Fruit fly (Drosophila melanogaster) whole organism, embryonic: Measurements from ENCODE around the gene CG9471.

Source experiments
- Bdp1 ChIP-seq: fragments of 200-800 bp; sonication (Bioruptor generic); optimal IDR thresholded peaks from 3 replicates; lab custom pipeline; 2016; ENCODE audit warnings: missing biosample characterization, missing genetic modification characterization
- C15 ChIP-seq: fragments of 200-800 bp; sonication (Bioruptor generic); IDR thresholded peaks from 3 replicates; pipeline ENCODE4 v1.3.6; 2022; ENCODE audit warnings: missing biosample characterization, missing genetic modification characterization
- CG11504 ChIP-seq: fragments of 200-800 bp; sonication (Bioruptor generic); optimal IDR thresholded peaks from 3 replicates; lab custom pipeline; 2019; ENCODE audit warnings: missing biosample characterization, mild to moderate bottlenecking, missing genetic modification characterization, moderate library complexity
- CG12391 ChIP-seq: fragments of 200-800 bp; sonication (Bioruptor generic); optimal IDR thresholded peaks from 3 replicates; lab custom pipeline; 2018; ENCODE audit warnings: missing biosample characterization, mild to moderate bottlenecking, missing genetic modification characterization, moderate library complexity
- CG14667 ChIP-seq: fragments of 200-800 bp; sonication (Bioruptor generic); IDR thresholded peaks from 2 replicates; pipeline ENCODE4 v1.3.6; 2022; ENCODE audit warnings: missing biosample characterization, missing genetic modification characterization
- CG15696 ChIP-seq: fragments of 200-800 bp; sonication (Bioruptor generic); optimal IDR thresholded peaks from 2 replicates; lab custom pipeline; 2019; ENCODE audit warnings: missing biosample characterization, mild to moderate bottlenecking, missing genetic modification characterization, moderate library complexity
- CG1602 ChIP-seq: fragments of 200-800 bp; sonication (Bioruptor generic); optimal IDR thresholded peaks from 3 replicates; lab custom pipeline; 2016; ENCODE audit warnings: missing biosample characterization, missing genetic modification characterization
- CG17359 ChIP-seq: fragments of 200-800 bp; sonication (Bioruptor generic); optimal IDR thresholded peaks from 3 replicates; lab custom pipeline; 2018; ENCODE audit warnings: missing biosample characterization, mild to moderate bottlenecking, missing genetic modification characterization, moderate library complexity
- CG17612 ChIP-seq: fragments of 200-800 bp; sonication (Bioruptor generic); IDR thresholded peaks from 2 replicates; pipeline ENCODE4 v1.3.6; 2022; ENCODE audit warnings: missing biosample characterization, missing genetic modification characterization
- CG2875 ChIP-seq: fragments of 200-800 bp; sonication (Bioruptor generic); optimal IDR thresholded peaks from 2 replicates; lab custom pipeline; 2017; ENCODE audit warnings: missing biosample characterization, mild to moderate bottlenecking, missing genetic modification characterization, missing genetic modification reagents
- CG30431 ChIP-seq: fragments of 200-800 bp; sonication (Bioruptor generic); optimal IDR thresholded peaks from 2 replicates; lab custom pipeline; 2017; ENCODE audit warnings: missing biosample characterization, missing genetic modification characterization
- CG31441 ChIP-seq: fragments of 200-800 bp; sonication (Bioruptor generic); IDR thresholded peaks from 2 replicates; pipeline ENCODE4 v1.3.6; 2022; ENCODE audit warnings: missing biosample characterization, missing genetic modification characterization
- CG34376 ChIP-seq: fragments of 200-800 bp; sonication (Bioruptor generic); optimal IDR thresholded peaks from 2 replicates; lab custom pipeline; 2018; ENCODE audit warnings: missing biosample characterization, mild to moderate bottlenecking, missing genetic modification characterization
- CG3847 ChIP-seq: fragments of 200-800 bp; sonication (Bioruptor generic); IDR thresholded peaks from 2 replicates; pipeline ENCODE4 v1.3.6; 2022; ENCODE audit warnings: missing biosample characterization, missing genetic modification characterization
- CG4730 ChIP-seq: fragments of 200-800 bp; sonication (Bioruptor generic); IDR thresholded peaks from 2 replicates; pipeline ENCODE4 v1.3.6; 2022; ENCODE audit warnings: missing biosample characterization, missing genetic modification characterization
- CG4854 ChIP-seq: fragments of 200-800 bp; sonication (Bioruptor generic); optimal IDR thresholded peaks from 2 replicates; lab custom pipeline; 2016; ENCODE audit warnings: missing biosample characterization, missing genetic modification characterization, inconsistent platforms
- CG5245 ChIP-seq: fragments of 200-800 bp; sonication (Bioruptor generic); optimal IDR thresholded peaks from 3 replicates; lab custom pipeline; 2016; ENCODE audit warnings: missing biosample characterization, missing genetic modification characterization
- CG6254 ChIP-seq: fragments of 200-800 bp; sonication (Bioruptor generic); optimal IDR thresholded peaks from 3 replicates; lab custom pipeline; 2017; ENCODE audit warnings: mild to moderate bottlenecking, missing biosample characterization, missing genetic modification reagents, missing genetic modification characterization
- CG6689 ChIP-seq: fragments of 200-800 bp; sonication (Bioruptor generic); IDR thresholded peaks from 2 replicates; pipeline ENCODE4 v1.3.6; 2022; ENCODE audit warnings: missing biosample characterization, missing genetic modification characterization
- CG7786 ChIP-seq: fragments of 200-800 bp; sonication (Bioruptor generic); optimal IDR thresholded peaks from 2 replicates; lab custom pipeline; 2016; ENCODE audit warnings: missing biosample characterization, missing genetic modification characterization
- CG7987 ChIP-seq: fragments of 200-800 bp; sonication (Bioruptor generic); optimal IDR thresholded peaks from 2 replicates; lab custom pipeline; 2018; ENCODE audit warnings: missing biosample characterization, mild to moderate bottlenecking, missing genetic modification characterization, moderate library complexity
- CHES-1-like ChIP-seq: fragments of 200-800 bp; sonication (Bioruptor generic); optimal IDR thresholded peaks from 2 replicates; lab custom pipeline; 2016; ENCODE audit warnings: missing biosample characterization, missing genetic modification characterization
- Doc2 ChIP-seq: fragments of 200-800 bp; sonication (Bioruptor generic); IDR thresholded peaks from 2 replicates; pipeline ENCODE4 v1.3.6; 2022; ENCODE audit warnings: missing biosample characterization, missing genetic modification characterization
- Dref ChIP-seq: fragments of 200-800 bp; sonication (Bioruptor generic); IDR thresholded peaks from 2 replicates; pipeline ENCODE4 v1.3.6; 2022; ENCODE audit warnings: missing biosample characterization, missing genetic modification characterization
- H2.0 ChIP-seq: fragments of 200-800 bp; sonication (Bioruptor generic); IDR thresholded peaks from 2 replicates; pipeline ENCODE4 v1.3.6; 2022; ENCODE audit warnings: missing biosample characterization, missing genetic modification characterization
- Hand ChIP-seq: fragments of 200-800 bp; sonication (Bioruptor generic); optimal IDR thresholded peaks from 2 replicates; lab custom pipeline; 2017; ENCODE audit warnings: mild to moderate bottlenecking, missing biosample characterization, missing genetic modification reagents, missing genetic modification characterization
- Hmr ChIP-seq: fragments of 200-800 bp; sonication (Bioruptor generic); optimal IDR thresholded peaks from 3 replicates; lab custom pipeline; 2017; ENCODE audit warnings: mild to moderate bottlenecking, missing biosample characterization, missing genetic modification reagents, missing genetic modification characterization
- Lpt ChIP-seq: fragments of >200 bp; optimal IDR thresholded peaks from 2 replicates; lab custom pipeline; 2018; ENCODE audit warnings: missing biosample characterization, missing genetic modification characterization
- NFAT ChIP-seq: fragments of 200-800 bp; sonication (Bioruptor generic); IDR thresholded peaks from 2 replicates; pipeline ENCODE4 v1.3.6; 2022; ENCODE audit warnings: missing biosample characterization, missing genetic modification characterization
- Nf-YA ChIP-seq: fragments of 200-800 bp; sonication (Bioruptor generic); IDR thresholded peaks from 2 replicates; pipeline ENCODE4 v1.3.6; 2022; ENCODE audit warnings: missing biosample characterization, missing genetic modification characterization
- Taf1 ChIP-seq: fragments of 200-800 bp; sonication (Bioruptor generic); IDR thresholded peaks from 2 replicates; pipeline ENCODE4 v1.3.6; 2022; ENCODE audit warnings: missing biosample characterization, missing genetic modification characterization
- bcd ChIP-seq: fragments of 200-800 bp; sonication (Bioruptor generic); optimal IDR thresholded peaks from 2 replicates; lab custom pipeline; 2017; ENCODE audit warnings: missing biosample characterization, mild to moderate bottlenecking, missing genetic modification characterization
- cato ChIP-seq: fragments of 200-800 bp; sonication (Bioruptor generic); optimal IDR thresholded peaks from 2 replicates; lab custom pipeline; 2016; ENCODE audit warnings: missing biosample characterization, missing genetic modification characterization, borderline replicate concordance
- chif ChIP-seq, 2 experiments: fragments of 200-800 bp; sonication (Bioruptor generic); optimal IDR thresholded peaks; 3 replicates each; lab custom pipeline; 2016; ENCODE audit warnings: missing biosample characterization in 2 of 2, missing genetic modification characterization in 2 of 2
- da ChIP-seq: fragments of 200-800 bp; sonication (Bioruptor generic); optimal IDR thresholded peaks from 2 replicates; lab custom pipeline; 2016; ENCODE audit warnings: missing biosample characterization, missing genetic modification characterization
- dimm ChIP-seq: fragments of 200-800 bp; sonication (Bioruptor generic); IDR thresholded peaks from 2 replicates; pipeline ENCODE4 v1.3.6; 2022; ENCODE audit warnings: missing biosample characterization, missing genetic modification characterization
- dpn ChIP-seq, 2 experiments: fragments of 200-800 bp; sonication (Bioruptor generic); optimal IDR thresholded peaks; 3 replicates each; lab custom pipeline; 2016; ENCODE audit warnings: missing biosample characterization in 2 of 2, missing genetic modification characterization in 2 of 2
- dysf ChIP-seq: fragments of 200-800 bp; sonication (Bioruptor generic); IDR thresholded peaks from 3 replicates; pipeline ENCODE4 v1.3.6; 2022; ENCODE audit warnings: missing biosample characterization, missing genetic modification characterization
- fd3F ChIP-seq: fragments of 200-800 bp; sonication (Bioruptor generic); optimal IDR thresholded peaks from 2 replicates; lab custom pipeline; 2018; ENCODE audit warnings: missing biosample characterization, mild to moderate bottlenecking, missing genetic modification characterization, moderate library complexity
- gcm2 ChIP-seq: fragments of 200-800 bp; sonication (Bioruptor generic); optimal IDR thresholded peaks from 2 replicates; lab custom pipeline; 2016; ENCODE audit warnings: missing biosample characterization, missing genetic modification characterization
- h ChIP-seq: fragments of >200 bp; optimal IDR thresholded peaks from 2 replicates; lab custom pipeline; 2017
- jigr1 ChIP-seq: fragments of 200-800 bp; sonication (Bioruptor generic); IDR thresholded peaks from 3 replicates; pipeline ENCODE4 v1.3.6; 2022; ENCODE audit warnings: missing biosample characterization, missing genetic modification characterization
- lab ChIP-seq: fragments of 200-800 bp; sonication (Bioruptor generic); optimal IDR thresholded peaks from 3 replicates; lab custom pipeline; 2017; ENCODE audit warnings: missing biosample characterization, missing genetic modification characterization, mild to moderate bottlenecking, moderate library complexity, missing genetic modification reagents
- nom ChIP-seq: fragments of 200-800 bp; sonication (Bioruptor generic); optimal IDR thresholded peaks from 2 replicates; lab custom pipeline; 2017; ENCODE audit warnings: missing biosample characterization, missing genetic modification characterization, mild to moderate bottlenecking, moderate library complexity, missing genetic modification reagents
- pan ChIP-seq, 4 experiments: fragments of >200 bp in 3 of 4; fragments of 200-800 bp in 1 of 4; sonication (Bioruptor generic) in 1 of 4; optimal IDR thresholded peaks in 3 of 4; IDR thresholded peaks in 1 of 4; 2 replicates each; pipeline versions ENCODE4 v1.3.6 to Lab custom; 2017 to 2022; ENCODE audit warnings: missing biosample characterization in 2 of 4, missing genetic modification characterization in 2 of 4, mixed read lengths in 1 of 4
- pnt ChIP-seq: fragments of 200-800 bp; sonication (Bioruptor generic); optimal IDR thresholded peaks from 3 replicates; lab custom pipeline; 2016; ENCODE audit warnings: missing biosample characterization, missing genetic modification characterization
- pros ChIP-seq: fragments of 200-800 bp; sonication (Bioruptor generic); optimal IDR thresholded peaks from 3 replicates; lab custom pipeline; 2019; ENCODE audit warnings: missing biosample characterization, mild to moderate bottlenecking, missing genetic modification characterization, moderate library complexity
- tio ChIP-seq: fragments of 200-800 bp; sonication (Bioruptor generic); optimal IDR thresholded peaks from 2 replicates; lab custom pipeline; 2017; ENCODE audit warnings: missing biosample characterization, missing genetic modification characterization, inconsistent platforms
- tup ChIP-seq: fragments of 200-800 bp; sonication (Bioruptor generic); optimal IDR thresholded peaks from 2 replicates; lab custom pipeline; 2016; ENCODE audit warnings: missing biosample characterization, mild to moderate bottlenecking, missing genetic modification characterization, moderate library complexity
- unpg ChIP-seq: fragments of 200-800 bp; sonication (Bioruptor generic); optimal IDR thresholded peaks from 3 replicates; lab custom pipeline; 2018; ENCODE audit warnings: missing biosample characterization, mild to moderate bottlenecking, missing genetic modification characterization, moderate library complexity

Gene CG9471

dm6 chr3R:9777941-9778360, 6.6 kb upstream of the CG9471 start, which contains the start of gene RpS29 (continued):
- TF ChIP-seq CG12391 (tag; lab: Kevin White, UChicago) (peak; percentile 84), CG1602 (GFP tag; lab: Kevin White, UChicago) (peak; percentile 64), Hand (GFP tag; lab: Kevin White, UChicago) (peak; percentile 62), CG6689 (GFP tag; lab: Robert Waterston, UW) (peak; percentile 28; the same call in 1 of the 2 replicates), CG11504 (tag; lab: Kevin White, UChicago) (peak; percentile 67), CG15696 (tag; lab: Kevin White, UChicago) (peak; percentile 58), Lpt (GFP tag; lab: Kevin White, UChicago) (no peak), pros (GFP tag; lab: Kevin White, UChicago) (no peak), CG14667 (GFP tag; lab: Robert Waterston, UW) (peak; percentile 54; the same call in 1 of the 2 replicates), unpg (GFP tag; lab: Kevin White, UChicago) (peak; percentile 66), h (lab: Kevin White, UChicago) (no peak), CG2875 (GFP tag; lab: Kevin White, UChicago) (peak; percentile 43), dysf (GFP tag; lab: Robert Waterston, UW) (peak; percentile 80), bcd (peak; percentile 85), Taf1 (0 out of 2 replicates have a peak, but pooled peaks have one; percentile 50), NFAT (GFP tag; lab: Robert Waterston, UW) (peak; percentile 94), CG6254 (GFP tag; lab: Kevin White, UChicago) (no peak), CG7786 (GFP tag; lab: Kevin White, UChicago) (peak; percentile 86), nom (GFP tag; lab: Kevin White, UChicago) (peak; percentile 78), gcm2 (peak; percentile 62), H2.0 (peak; percentile 74), tup (peak; percentile 45), tio (GFP tag; lab: Kevin White, UChicago) (no peak), lab (GFP tag; lab: Kevin White, UChicago) (peak; percentile 93), CG7987 (peak; percentile 90), CG30431 (GFP tag; lab: Kevin White, UChicago) (peak; percentile 47), Doc2 (GFP tag; lab: Robert Waterston, UW) (no peak), Dref (peak; percentile 98), dpn (GFP tag; optimal IDR thresholded peaks at IDR 0.05; lab: Kevin White, UChicago) (peak; percentile 86 to 90), CG4854 (GFP tag; lab: Kevin White, UChicago) (peak; percentile 57), jigr1 (GFP tag; lab: Robert Waterston, UW) (no peak), Hmr (GFP tag; lab: Kevin White, UChicago) (peak; percentile 94), CG4730 (GFP tag; lab: Robert Waterston, UW) (peak; percentile 46; the same call in 1 of the 2 replicates), Bdp1 (GFP tag; lab: Kevin White, UChicago) (peak; percentile 76), fd3F (GFP tag; lab: Kevin White, UChicago) (peak; percentile 55), CG34376 (GFP tag; lab: Kevin White, UChicago) (peak; percentile 92), CG17359 (tag; lab: Kevin White, UChicago) (peak; percentile 64), CG31441 (peak; percentile 51; the same call in 1 of the 2 replicates), pan (optimal IDR thresholded peaks at IDR 0.05; lab: Kevin White, UChicago) (no peak), pan (GFP tag; optimal IDR thresholded peaks at IDR 0.05 in 1 of 2, IDR thresholded peaks at IDR 0.05 in 1 of 2) (peak in 1 of 2 experiments; percentile 76), dimm (GFP tag; lab: Robert Waterston, UW) (no peak), CG3847 (GFP tag; lab: Robert Waterston, UW) (peak; percentile 97), CG5245 (GFP tag; lab: Kevin White, UChicago) (peak; percentile 66), cato (GFP tag; lab: Kevin White, UChicago) (peak; percentile 38), pnt (GFP tag; lab: Kevin White, UChicago) (peak; percentile 73), CG17612 (GFP tag; lab: Robert Waterston, UW) (peak; percentile 31; the same call in 1 of the 2 replicates), Nf-YA (peak; percentile 59), C15 (GFP tag; lab: Robert Waterston, UW) (0 out of 3 replicates have a peak, but pooled peaks have one; percentile 43), da (GFP tag; lab: Kevin White, UChicago) (peak; percentile 52), chif (GFP tag; optimal IDR thresholded peaks at IDR 0.05; lab: Kevin White, UChicago) (peak; percentile 57 to 70), CHES-1-like (GFP tag; lab: Kevin White, UChicago) (peak; percentile 93)
